Worm (Caenorhabditis elegans) whole organism, young adult: Measurements from ENCODE around the gene srx-120.

Experiments used
- B0019.2 ChIP-seq: fragments of 200-800 bp; sonication (Bioruptor generic); conservative IDR thresholded peaks from 2 replicates; pipeline ENCODE4 v1.3.6; 2022; ENCODE audit warnings: missing genetic modification reagents, missing genetic modification characterization, missing compliant biosample characterization
- B0336.3 ChIP-seq: fragments of 200-800 bp; sonication (Bioruptor generic); IDR thresholded peaks from 2 replicates; pipeline ENCODE4 v1.3.6; 2022; ENCODE audit warnings: missing genetic modification characterization, missing compliant biosample characterization
- F23B12.7 ChIP-seq: sonication (generic microtip); optimal IDR thresholded peaks from 2 replicates; lab custom pipeline; 2017; ENCODE audit warnings: missing genetic modification characterization, mild to moderate bottlenecking, missing compliant biosample characterization, antibody characterized with exemption, moderate library complexity; ENCODE audit not compliant: insufficient read depth
- F37B4.10 ChIP-seq: fragments of 200-800 bp; sonication (Bioruptor generic); IDR thresholded peaks from 2 replicates; pipeline ENCODE4 v1.3.6; 2022; ENCODE audit warnings: missing genetic modification characterization, missing compliant biosample characterization
- F39B2.1 ChIP-seq: fragments of 200-800 bp; sonication (Bioruptor generic); IDR thresholded peaks from 2 replicates; pipeline ENCODE4 v1.3.6; 2022; ENCODE audit warnings: missing genetic modification reagents, missing genetic modification characterization, missing compliant biosample characterization
- F52B5.7 ChIP-seq: sonication (generic microtip); optimal IDR thresholded peaks from 2 replicates; lab custom pipeline; 2016; ENCODE audit warnings: mild to moderate bottlenecking, missing genetic modification characterization, missing compliant biosample characterization
- F57C9.4 ChIP-seq: sonication (generic microtip); optimal IDR thresholded peaks from 2 replicates; lab custom pipeline; 2017; ENCODE audit warnings: mild to moderate bottlenecking, missing genetic modification characterization, missing compliant biosample characterization
- T07F8.4 ChIP-seq: sonication (generic microtip); optimal IDR thresholded peaks from 2 replicates; lab custom pipeline; 2016; ENCODE audit warnings: mild to moderate bottlenecking, missing genetic modification characterization, moderate library complexity, missing compliant biosample characterization
- T26A5.8 ChIP-seq: sonication (generic microtip); optimal IDR thresholded peaks from 2 replicates; lab custom pipeline; 2016; ENCODE audit warnings: missing genetic modification characterization, missing compliant biosample characterization
- Y79H2A.3 ChIP-seq: fragments of 200-800 bp; sonication (Bioruptor generic); conservative IDR thresholded peaks from 2 replicates; pipeline ENCODE4 v1.3.6; 2022; ENCODE audit warnings: missing genetic modification reagents, missing genetic modification characterization, missing compliant biosample characterization
- Y95B8A.8 ChIP-seq: fragments of 200-800 bp; sonication (Bioruptor generic); IDR thresholded peaks from 2 replicates; pipeline ENCODE4 v1.3.6; 2022; ENCODE audit warnings: missing genetic modification reagents, missing genetic modification characterization, missing compliant biosample characterization
- ZK185.1 ChIP-seq: sonication (generic microtip); optimal IDR thresholded peaks from 2 replicates; lab custom pipeline; 2016; ENCODE audit warnings: mild to moderate bottlenecking, missing genetic modification characterization, missing compliant biosample characterization; ENCODE audit not compliant: poor library complexity, severe bottlenecking
- akir-1 ChIP-seq: fragments of 200-800 bp; sonication (Bioruptor generic); optimal IDR thresholded peaks from 2 replicates; lab custom pipeline; 2018; ENCODE audit warnings: mild to moderate bottlenecking, missing genetic modification characterization, moderate library complexity, missing compliant biosample characterization
- aptf-3 ChIP-seq: fragments of 200-800 bp; sonication (Bioruptor generic); IDR thresholded peaks from 2 replicates; pipeline ENCODE4 v1.3.6; 2022; ENCODE audit warnings: missing genetic modification characterization, missing compliant biosample characterization
- athp-1 ChIP-seq: sonication (generic microtip); optimal IDR thresholded peaks from 2 replicates; lab custom pipeline; 2017; ENCODE audit warnings: mild to moderate bottlenecking, missing genetic modification characterization, missing compliant biosample characterization
- attf-3 ChIP-seq: fragments of 200-800 bp; sonication (Bioruptor generic); conservative IDR thresholded peaks from 2 replicates; pipeline ENCODE4 v1.3.6; 2022; ENCODE audit warnings: missing genetic modification reagents, missing genetic modification characterization, missing compliant biosample characterization
- attf-6 ChIP-seq: fragments of 200-800 bp; sonication (Bioruptor generic); IDR thresholded peaks from 2 replicates; pipeline ENCODE4 v1.3.6; 2022; ENCODE audit warnings: missing genetic modification reagents, missing genetic modification characterization, missing compliant biosample characterization
- cebp-1 ChIP-seq, 2 experiments: fragments of 200-800 bp in 1 of 2; sonication (Bioruptor generic) in 1 of 2; sonication (generic microtip) in 1 of 2; IDR thresholded peaks in 1 of 2; optimal IDR thresholded peaks in 1 of 2; 2 replicates each; pipeline versions ENCODE4 v1.3.6 to Lab custom; 2017 to 2022; ENCODE audit warnings: missing compliant biosample characterization in 2 of 2, missing genetic modification characterization in 2 of 2, mild to moderate bottlenecking in 1 of 2, missing genetic modification reagents in 1 of 2, moderate library complexity in 1 of 2
- cebp-2 ChIP-seq: fragments of 200-800 bp; sonication (Bioruptor generic); IDR thresholded peaks from 2 replicates; pipeline ENCODE4 v1.3.6; 2022; ENCODE audit warnings: missing genetic modification characterization, missing compliant biosample characterization
- ceh-27 ChIP-seq: fragments of 200-800 bp; sonication (Bioruptor generic); optimal IDR thresholded peaks from 2 replicates; lab custom pipeline; 2018; ENCODE audit warnings: mild to moderate bottlenecking, missing genetic modification characterization, moderate library complexity, missing compliant biosample characterization
- ceh-79 ChIP-seq: sonication (generic microtip); optimal IDR thresholded peaks from 2 replicates; lab custom pipeline; 2017; ENCODE audit warnings: mild to moderate bottlenecking, missing genetic modification characterization, missing compliant biosample characterization
- ceh-91 ChIP-seq: fragments of 200-800 bp; sonication (Bioruptor generic); IDR thresholded peaks from 2 replicates; pipeline ENCODE4 v1.3.6; 2022; ENCODE audit warnings: missing genetic modification reagents, missing genetic modification characterization, missing compliant biosample characterization
- dpff-1 ChIP-seq: sonication (generic microtip); optimal IDR thresholded peaks from 2 replicates; lab custom pipeline; 2017; ENCODE audit warnings: mild to moderate bottlenecking, missing genetic modification characterization, missing compliant biosample characterization
- dpl-1 ChIP-seq: fragments of 150-350 bp; optimal IDR thresholded peaks from 2 replicates; lab custom pipeline; 2014; ENCODE audit warnings: missing biosample characterization, missing genetic modification reagents, missing genetic modification characterization
- egl-44 ChIP-seq: fragments of 200-800 bp; sonication (Bioruptor generic); IDR thresholded peaks from 2 replicates; pipeline ENCODE4 v1.3.6; 2022; ENCODE audit warnings: missing genetic modification reagents, missing genetic modification characterization, missing compliant biosample characterization
- ekl-4 ChIP-seq: fragments of 200-800 bp; sonication (Bioruptor generic); IDR thresholded peaks from 2 replicates; pipeline ENCODE4 v1.3.6; 2022; ENCODE audit warnings: missing genetic modification reagents, missing genetic modification characterization, missing compliant biosample characterization
- him-1 ChIP-seq: sonication (generic microtip); optimal IDR thresholded peaks from 2 replicates; lab custom pipeline; 2016; ENCODE audit warnings: missing genotype, missing genetic modification reagents, missing genetic modification characterization, missing compliant biosample characterization
- hlh-12 ChIP-seq: sonication (generic microtip); optimal IDR thresholded peaks from 2 replicates; lab custom pipeline; 2016; ENCODE audit warnings: missing genetic modification characterization, missing compliant biosample characterization
- hlh-26 ChIP-seq: fragments of 200-800 bp; sonication (Bioruptor generic); conservative IDR thresholded peaks from 2 replicates; pipeline ENCODE4 v1.3.6; 2022; ENCODE audit warnings: missing genetic modification reagents, missing genetic modification characterization, missing compliant biosample characterization
- let-526 ChIP-seq: fragments of 200-800 bp; sonication (Bioruptor generic); IDR thresholded peaks from 2 replicates; pipeline ENCODE4 v1.3.6; 2022; ENCODE audit warnings: missing genetic modification reagents, missing genetic modification characterization, missing compliant biosample characterization
- lir-1 ChIP-seq: fragments of 200-800 bp; sonication (Bioruptor generic); conservative IDR thresholded peaks from 2 replicates; pipeline ENCODE4 v1.3.6; 2022; ENCODE audit warnings: missing genetic modification reagents, missing genetic modification characterization, missing compliant biosample characterization
- lsy-27 ChIP-seq: sonication (generic microtip); optimal IDR thresholded peaks from 2 replicates; lab custom pipeline; 2017; ENCODE audit warnings: missing genetic modification characterization, mild to moderate bottlenecking, missing compliant biosample characterization, antibody characterized with exemption, missing genotype, borderline replicate concordance; ENCODE audit not compliant: insufficient read depth
- madf-3 ChIP-seq: fragments of 200-800 bp; sonication (Bioruptor generic); IDR thresholded peaks from 2 replicates; pipeline ENCODE4 v1.3.6; 2022; ENCODE audit warnings: missing genetic modification reagents, missing genetic modification characterization, missing compliant biosample characterization
- madf-6 ChIP-seq: fragments of 200-800 bp; sonication (Bioruptor generic); IDR thresholded peaks from 2 replicates; pipeline ENCODE4 v1.3.6; 2022; ENCODE audit warnings: missing genetic modification reagents, missing genetic modification characterization, missing compliant biosample characterization
- mcd-1 ChIP-seq: fragments of 200-800 bp; sonication (Bioruptor generic); IDR thresholded peaks from 2 replicates; pipeline ENCODE4 v1.3.6; 2022; ENCODE audit warnings: missing genetic modification reagents, missing genetic modification characterization, missing compliant biosample characterization
- mel-28 ChIP-seq: sonication (generic microtip); optimal IDR thresholded peaks from 2 replicates; lab custom pipeline; 2016; ENCODE audit warnings: borderline replicate concordance, mild to moderate bottlenecking, missing genetic modification characterization, missing compliant biosample characterization
- mxl-1 ChIP-seq: sonication (generic microtip); optimal IDR thresholded peaks from 2 replicates; lab custom pipeline; 2016; ENCODE audit warnings: missing genetic modification characterization, missing compliant biosample characterization
- nfya-2 ChIP-seq: fragments of 200-800 bp; sonication (Bioruptor generic); IDR thresholded peaks from 2 replicates; pipeline ENCODE4 v1.3.6; 2022; ENCODE audit warnings: missing genetic modification reagents, missing genetic modification characterization, missing compliant biosample characterization
- nhr-80 ChIP-seq: sonication (generic microtip); optimal IDR thresholded peaks from 2 replicates; lab custom pipeline; 2016; ENCODE audit warnings: missing genetic modification characterization, missing compliant biosample characterization
- nhr-90 ChIP-seq: sonication (generic microtip); optimal IDR thresholded peaks from 2 replicates; lab custom pipeline; 2016; ENCODE audit warnings: missing genotype, mild to moderate bottlenecking, missing genetic modification characterization, missing compliant biosample characterization
- pbrm-1 ChIP-seq: fragments of 200-800 bp; sonication (Bioruptor generic); IDR thresholded peaks from 2 replicates; pipeline ENCODE4 v1.3.6; 2022; ENCODE audit warnings: missing genetic modification reagents, missing genetic modification characterization, missing compliant biosample characterization
- somi-1 ChIP-seq: fragments of 200-800 bp; sonication (Bioruptor generic); optimal IDR thresholded peaks from 2 replicates; lab custom pipeline; 2018; ENCODE audit warnings: mild to moderate bottlenecking, missing genetic modification characterization, missing compliant biosample characterization
- tlf-1 ChIP-seq: fragments of 200-800 bp; sonication (Bioruptor generic); optimal IDR thresholded peaks from 2 replicates; lab custom pipeline; 2018; ENCODE audit warnings: mild to moderate bottlenecking, missing genetic modification characterization, missing compliant biosample characterization
- zfh-2 ChIP-seq: fragments of 200-800 bp; sonication (Bioruptor generic); conservative IDR thresholded peaks from 2 replicates; pipeline ENCODE4 v1.3.6; 2022; ENCODE audit warnings: missing genetic modification reagents, missing genetic modification characterization, missing compliant biosample characterization
- zim-3 ChIP-seq: sonication (generic microtip); optimal IDR thresholded peaks from 2 replicates; lab custom pipeline; 2017; ENCODE audit warnings: mild to moderate bottlenecking, missing genetic modification characterization, moderate library complexity, missing compliant biosample characterization
- ztf-18 ChIP-seq: sonication (generic microtip); optimal IDR thresholded peaks from 2 replicates; lab custom pipeline; 2016; ENCODE audit warnings: missing genotype, mild to moderate bottlenecking, missing genetic modification characterization, missing compliant biosample characterization
- ztf-26 ChIP-seq: sonication (generic microtip); optimal IDR thresholded peaks from 2 replicates; lab custom pipeline; 2017; ENCODE audit warnings: missing genetic modification characterization, missing compliant biosample characterization
- ztf-3 ChIP-seq: fragments of 200-800 bp; sonication (Bioruptor generic); optimal IDR thresholded peaks from 2 replicates; lab custom pipeline; 2018; ENCODE audit warnings: mild to moderate bottlenecking, missing genetic modification characterization, missing compliant biosample characterization
- ztf-6 ChIP-seq: fragments of 200-800 bp; sonication (Bioruptor generic); IDR thresholded peaks from 2 replicates; pipeline ENCODE4 v1.3.6; 2022; ENCODE audit warnings: missing genetic modification reagents, missing genetic modification characterization, missing compliant biosample characterization

The srx-120 gene

DNA sequence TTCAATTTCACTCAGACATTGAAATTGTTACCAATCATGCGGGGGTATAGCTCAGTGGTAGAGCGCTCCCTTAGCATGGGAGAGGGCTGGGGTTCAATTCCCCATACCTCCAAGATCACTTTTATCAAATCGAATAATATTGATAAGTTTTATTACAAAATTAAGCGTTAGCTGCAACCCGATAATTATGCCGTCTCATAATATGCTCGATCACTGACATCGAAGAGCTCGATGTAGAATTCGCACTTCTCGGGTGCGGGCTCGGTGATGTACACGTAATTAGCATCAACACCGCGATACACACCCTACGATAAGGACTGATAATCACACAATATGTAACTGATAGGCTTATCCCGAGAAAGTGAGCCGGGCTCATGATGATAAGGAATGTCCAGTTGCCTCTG, 11.5 kb downstream of the srx-120 start (continued):
- no peak for TF ChIP-seq T07F8.4 (tag; lab: Kevin White, UChicago)
- no peak for TF ChIP-seq ceh-79 (tag; lab: Kevin White, UChicago)
- TF ChIP-seq madf-6 (GFP tag; lab: Robert Waterston, UW), result peak; percentile 41
- no peak for TF ChIP-seq ceh-27 (GFP tag; lab: Kevin White, UChicago)
- no peak for TF ChIP-seq madf-3 (GFP tag; lab: Robert Waterston, UW)
- TF ChIP-seq F52B5.7, result no peak
- peak; percentile 48 for TF ChIP-seq ZK185.1 (tag; lab: Kevin White, UChicago)
- no peak for TF ChIP-seq attf-6
- no peak for TF ChIP-seq F39B2.1 (GFP tag; lab: Robert Waterston, UW)
- peak; percentile 67 for TF ChIP-seq nhr-90
- TF ChIP-seq zim-3, result peak; percentile 35
- no peak for TF ChIP-seq hlh-12 (tag; lab: Kevin White, UChicago)
- TF ChIP-seq nhr-80 (tag; lab: Kevin White, UChicago), result peak; percentile 39
- no peak for TF ChIP-seq ztf-6 (GFP tag; lab: Robert Waterston, UW)
- TF ChIP-seq T26A5.8 (tag; lab: Kevin White, UChicago), result no peak
- TF ChIP-seq Y79H2A.3 (GFP tag; lab: Robert Waterston, UW), result no peak
- no peak for TF ChIP-seq Y95B8A.8 (GFP tag; lab: Robert Waterston, UW)
- no peak for TF ChIP-seq tlf-1 (GFP tag; lab: Kevin White, UChicago)
- no peak for TF ChIP-seq attf-3 (GFP tag; lab: Robert Waterston, UW)
- 0 out of 2 replicates have a peak, but pooled peaks have one; percentile 21 for TF ChIP-seq ekl-4 (GFP tag; lab: Robert Waterston, UW)
- TF ChIP-seq mcd-1 (GFP tag; lab: Robert Waterston, UW), result no peak
- TF ChIP-seq somi-1 (GFP tag; lab: Kevin White, UChicago), result no peak
- no peak for TF ChIP-seq lsy-27 (tag; lab: Kevin White, UChicago)
- TF ChIP-seq nfya-2, result no peak
- TF ChIP-seq ztf-18 (tag; lab: Kevin White, UChicago), result peak; percentile 42
- no peak for TF ChIP-seq F37B4.10 (GFP tag; lab: Robert Waterston, UW)
- TF ChIP-seq dpff-1 (tag; lab: Kevin White, UChicago), result no peak
- no peak for TF ChIP-seq ztf-26 (tag; lab: Kevin White, UChicago)
- peak; percentile 30; the same call in 1 of the 2 replicates for TF ChIP-seq egl-44 (GFP tag; lab: Robert Waterston, UW)
- TF ChIP-seq zfh-2 (GFP tag; lab: Robert Waterston, UW), result no peak
- TF ChIP-seq pbrm-1, result no peak
- TF ChIP-seq F57C9.4 (tag; lab: Kevin White, UChicago), result no peak
- no peak for TF ChIP-seq lir-1 (GFP tag; lab: Robert Waterston, UW)
- TF ChIP-seq hlh-26 (GFP tag; lab: Robert Waterston, UW), result no peak
- TF ChIP-seq B0336.3 (GFP tag; lab: Robert Waterston, UW), result no peak
- no peak for TF ChIP-seq B0019.2
- TF ChIP-seq him-1 (tag; lab: Kevin White, UChicago), result peak; percentile 42
- TF ChIP-seq cebp-2 (GFP tag; lab: Robert Waterston, UW), result 0 out of 2 replicates have a peak, but pooled peaks have one; percentile 21
- no peak for TF ChIP-seq dpl-1
- TF ChIP-seq let-526 (GFP tag; lab: Robert Waterston, UW), result no peak
- TF ChIP-seq akir-1 (GFP tag; lab: Kevin White, UChicago), result no peak
- TF ChIP-seq mel-28 (tag; lab: Kevin White, UChicago), result no peak
- no peak for TF ChIP-seq ceh-91 (GFP tag; lab: Robert Waterston, UW)
- no peak for TF ChIP-seq cebp-1 (GFP tag; IDR thresholded peaks at IDR 0.05; lab: Robert Waterston, UW)
- no peak for TF ChIP-seq cebp-1 (tag; optimal IDR thresholded peaks at IDR 0.05; lab: Kevin White, UChicago)
- TF ChIP-seq mxl-1 (tag; lab: Kevin White, UChicago), result peak; percentile 34
- no peak for TF ChIP-seq aptf-3
- TF ChIP-seq athp-1 (tag; lab: Kevin White, UChicago), result peak; percentile 19
- no peak for TF ChIP-seq ztf-3 (GFP tag; lab: Kevin White, UChicago)
- TF ChIP-seq F23B12.7 (tag; lab: Kevin White, UChicago), result no peak
